Fruit fly (Drosophila melanogaster) whole organism, adult: ENCODE data around the gene Eig71Ei.

ENCODE experiments used
- CG11617 ChIP-seq: fragments of 200-800 bp; sonication (Bioruptor generic); optimal IDR thresholded peaks from 2 replicates; lab custom pipeline; 2017; ENCODE audit warnings: mild to moderate bottlenecking, missing biosample characterization, missing genetic modification reagents, missing genetic modification characterization
- CG14711 ChIP-seq: fragments of 200-800 bp; sonication (Bioruptor generic); optimal IDR thresholded peaks from 2 replicates; lab custom pipeline; 2018; ENCODE audit warnings: missing biosample characterization, mild to moderate bottlenecking, missing genetic modification characterization, moderate library complexity
- CG1620 ChIP-seq: fragments of 200-800 bp; sonication (Bioruptor generic); optimal IDR thresholded peaks from 2 replicates; lab custom pipeline; 2016; ENCODE audit warnings: missing biosample characterization, missing genetic modification characterization
- CG33017 ChIP-seq: fragments of 200-800 bp; sonication (Bioruptor generic); optimal IDR thresholded peaks from 2 replicates; lab custom pipeline; 2018; ENCODE audit warnings: missing biosample characterization, mild to moderate bottlenecking, missing genetic modification characterization, moderate library complexity
- CG7045 ChIP-seq: fragments of 200-800 bp; sonication (Bioruptor generic); optimal IDR thresholded peaks from 2 replicates; lab custom pipeline; 2017; ENCODE audit warnings: missing biosample characterization, mild to moderate bottlenecking, missing genetic modification characterization
- CG7101 ChIP-seq: fragments of 200-800 bp; sonication (Bioruptor generic); optimal IDR thresholded peaks from 2 replicates; lab custom pipeline; 2018; ENCODE audit warnings: missing biosample characterization, mild to moderate bottlenecking, missing genetic modification characterization, moderate library complexity
- Hr96 ChIP-seq: fragments of 200-800 bp; sonication (Bioruptor generic); optimal IDR thresholded peaks from 2 replicates; lab custom pipeline; 2016; ENCODE audit warnings: missing biosample characterization, missing genetic modification characterization
- cic ChIP-seq: fragments of 200-800 bp; sonication (Bioruptor generic); optimal IDR thresholded peaks from 2 replicates; lab custom pipeline; 2017; ENCODE audit warnings: missing biosample characterization, mild to moderate bottlenecking, missing genetic modification characterization, moderate library complexity
- cnc ChIP-seq, 2 experiments: fragments of >200 bp; optimal IDR thresholded peaks; 2 replicates each; lab custom pipeline; 2017
- kay ChIP-seq: fragments of 200-800 bp; sonication (Bioruptor generic); peaks from one replicate; lab custom pipeline; 2016; ENCODE audit warnings: missing biosample characterization, missing genetic modification characterization, borderline replicate concordance
- ovo ChIP-seq: fragments of 200-800 bp; sonication (Bioruptor generic); optimal IDR thresholded peaks from 2 replicates; lab custom pipeline; 2016; ENCODE audit warnings: missing biosample characterization, missing genetic modification characterization
- toe ChIP-seq: fragments of 200-800 bp; sonication (Bioruptor generic); optimal IDR thresholded peaks from 2 replicates; lab custom pipeline; 2016; ENCODE audit warnings: missing biosample characterization, missing genetic modification characterization

- TF ChIP-seq cnc (optimal IDR thresholded peaks at IDR 0.05; lab: Kevin White, UChicago) (no peak), CG33017 (no peak), kay (GFP tag; lab: Kevin White, UChicago) (no peak), CG14711 (tag; lab: Kevin White, UChicago) (no peak), cic (no peak), CG1620 (no peak), CG7045 (GFP tag; lab: Kevin White, UChicago) (no peak), CG7101 (tag; lab: Kevin White, UChicago) (no peak), CG11617 (GFP tag; lab: Kevin White, UChicago) (no peak), Hr96 (no peak), ovo (GFP tag; lab: Kevin White, UChicago) (no peak), toe (GFP tag; lab: Kevin White, UChicago) (no peak)
Measured at dm6 chr3L:15665741-15666140, 6.2 kb downstream of the Eig71Ei start.
